Worm (Caenorhabditis elegans): Measurements from ENCODE around the gene C31C9.9.
"Not testable (repeated sequence)": the region's sequence is repeated elsewhere in the genome, so short reads cannot be mapped to it uniquely, and the experiment has no call there.

Gene C31C9.9

DNA sequence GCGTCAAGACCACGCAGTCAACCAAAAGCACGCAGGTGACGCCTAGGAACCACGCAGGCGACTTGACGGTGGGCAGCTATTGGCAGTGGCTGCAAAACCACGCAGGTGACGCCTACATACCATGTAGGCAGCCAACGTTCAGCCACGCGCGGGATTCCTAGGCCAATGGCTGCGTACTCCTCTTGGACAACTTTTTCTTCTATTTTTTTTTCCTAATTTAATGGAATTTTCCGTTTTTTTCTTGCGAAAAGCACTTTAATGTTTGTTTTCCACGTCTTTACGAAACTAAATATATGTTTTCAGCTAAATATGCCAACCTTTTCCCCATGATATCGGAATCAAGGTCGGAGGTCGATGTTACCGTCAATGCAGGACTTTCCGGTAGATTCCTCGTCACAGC is at the start of gene C31C9.9:
C31C9.9 (plus strand) TSS at position 301 of the 400 bp plus-strand sequence.
- TF ChIP-seq unc-39, nhr-129, aly-2 (tag; optimal IDR thresholded peaks at IDR 0.05): not testable (repeated sequence)

DNA sequence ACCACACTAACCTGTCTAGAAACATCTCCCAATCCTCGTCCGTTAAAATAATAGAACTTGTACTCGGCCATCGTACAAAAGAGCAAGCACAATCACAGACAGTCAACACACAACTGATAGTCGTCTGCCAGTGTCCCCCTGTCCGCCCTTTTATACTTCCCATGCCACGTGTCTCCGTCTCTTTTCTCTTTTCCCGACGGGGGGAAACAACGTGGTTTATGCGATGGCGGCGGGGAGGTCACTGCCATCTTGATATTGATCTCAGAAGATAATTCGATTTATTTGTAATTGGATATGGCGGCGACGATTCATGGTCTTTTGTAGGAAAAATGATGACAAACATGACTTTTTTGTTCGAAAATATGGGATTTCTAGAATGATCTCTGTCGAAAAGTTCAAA is 45.2 kb upstream of the C31C9.9 start, which contains the start of gene gst-20:
gst-20 (minus strand) TSS at position 170 of the 400 bp plus-strand sequence.
- TF ChIP-seq nhr-23 (tag; optimal IDR thresholded peaks at IDR 0.05) (no peak), crh-2 (tag; optimal IDR thresholded peaks at IDR 0.05) (peak; percentile 78), skn-1 (tag; optimal IDR thresholded peaks at IDR 0.05) (peak; percentile 36), mdl-1 (tag; optimal IDR thresholded peaks at IDR 0.05) (peak; percentile 35 to 76), mab-5 (tag; optimal IDR thresholded peaks at IDR 0.05) (no peak), lin-13 (GFP tag; optimal IDR thresholded peaks at IDR 0.05) (no peak), blmp-1 (tag; optimal IDR thresholded peaks at IDR 0.05; ENCODE audit: insufficient read depth) (peak; percentile 62), nhr-25 (tag; optimal IDR thresholded peaks at IDR 0.05) (peak; percentile 76), sma-3 (GFP tag; optimal IDR thresholded peaks at IDR 0.05) (peak; percentile 73), ztf-4 (tag; optimal IDR thresholded peaks at IDR 0.05) (no peak), F13H6.1 (tag; optimal IDR thresholded peaks at IDR 0.05) (peak; percentile 50), fos-1 (tag; optimal IDR thresholded peaks at IDR 0.05) (peak; percentile 35), ztf-1 (GFP tag; conservative IDR thresholded peaks at IDR 0.05) (no peak), peb-1 (tag; optimal IDR thresholded peaks at IDR 0.05) (no peak), nhr-21 (tag; optimal IDR thresholded peaks at IDR 0.05) (peak; percentile 68), gmeb-1 (tag; optimal IDR thresholded peaks at IDR 0.05) (peak; percentile 21), nhr-129 (tag; optimal IDR thresholded peaks at IDR 0.05) (peak; percentile 6), sma-9 (GFP tag; optimal IDR thresholded peaks at IDR 0.05) (peak; percentile 91), sma-9 (tag; optimal IDR thresholded peaks at IDR 0.05) (no peak)

ce11 chrII:13611186-13611585 is 43.6 kb upstream of the C31C9.9 start, which contains the start of gene gst-24:
TSS of gene gst-24 (minus strand) at chrII:13611366.
- TF ChIP-seq unc-55 (GFP tag; optimal IDR thresholded peaks at IDR 0.05) (peak; percentile 0), nhr-11 (tag; optimal IDR thresholded peaks at IDR 0.05) (no peak), C34F6.9 (tag; optimal IDR thresholded peaks at IDR 0.05) (peak; percentile 65)

ce11 chrII:13613096-13613495 is 41.7 kb upstream of the C31C9.9 start, which contains the start of gene gst-15:
TSS of gene gst-15 (minus strand) at chrII:13613196.
- no peak for TF ChIP-seq nhr-25 (tag; optimal IDR thresholded peaks at IDR 0.05)
- TF ChIP-seq skn-1 (tag; optimal IDR thresholded peaks at IDR 0.05), result no peak
- TF ChIP-seq sem-4 (tag; optimal IDR thresholded peaks at IDR 0.05), result no peak
- TF ChIP-seq ztf-1 (GFP tag; conservative IDR thresholded peaks at IDR 0.05), result no peak
- no peak for TF ChIP-seq egl-27 (tag; optimal IDR thresholded peaks at IDR 0.05)
- TF ChIP-seq unc-55 (GFP tag; optimal IDR thresholded peaks at IDR 0.05), result no peak
- TF ChIP-seq nhr-23 (tag; optimal IDR thresholded peaks at IDR 0.05), result no peak
- TF ChIP-seq nhr-11 (tag; optimal IDR thresholded peaks at IDR 0.05), result no peak
- TF ChIP-seq mdl-1 (tag; optimal IDR thresholded peaks at IDR 0.05), result no peak
- TF ChIP-seq ztf-4 (tag; optimal IDR thresholded peaks at IDR 0.05), result no peak
- TF ChIP-seq zag-1 (tag; optimal IDR thresholded peaks at IDR 0.05), result no peak
- no peak for TF ChIP-seq alr-1 (tag; optimal IDR thresholded peaks at IDR 0.05)
- TF ChIP-seq mab-5 (tag; optimal IDR thresholded peaks at IDR 0.05), result no peak
- no peak for TF ChIP-seq crh-2 (tag; optimal IDR thresholded peaks at IDR 0.05)
- no peak for TF ChIP-seq Y55F3AM.14 (GFP tag; optimal IDR thresholded peaks at IDR 0.05)
- no peak for TF ChIP-seq ceh-16 (tag; optimal IDR thresholded peaks at IDR 0.05)
- TF ChIP-seq ama-1 (optimal IDR thresholded peaks at IDR 0.05), result no peak
- TF ChIP-seq lsy-2 (tag; optimal IDR thresholded peaks at IDR 0.05), result no peak
- TF ChIP-seq lin-11 (tag; optimal IDR thresholded peaks at IDR 0.05), result no peak

- TF ChIP-seq lin-11 (tag; optimal IDR thresholded peaks at IDR 0.05) (no peak), aly-2 (tag; optimal IDR thresholded peaks at IDR 0.05) (no peak), zag-1 (tag; optimal IDR thresholded peaks at IDR 0.05) (no peak), R02D3.7 (tag; optimal IDR thresholded peaks at IDR 0.05) (no peak), elt-1 (tag; optimal IDR thresholded peaks at IDR 0.05) (no peak), ztf-4 (tag; optimal IDR thresholded peaks at IDR 0.05) (no peak), unc-39 (tag; optimal IDR thresholded peaks at IDR 0.05) (no peak), elt-3 (tag; optimal IDR thresholded peaks at IDR 0.05) (no peak), sma-3 (GFP tag; optimal IDR thresholded peaks at IDR 0.05) (no peak), gmeb-1 (tag; optimal IDR thresholded peaks at IDR 0.05) (no peak), alr-1 (tag; optimal IDR thresholded peaks at IDR 0.05) (no peak), ceh-82 (tag; optimal IDR thresholded peaks at IDR 0.05) (no peak), sma-9 (GFP tag; optimal IDR thresholded peaks at IDR 0.05) (no peak), sma-9 (tag; optimal IDR thresholded peaks at IDR 0.05) (no peak), nhr-6 (tag; optimal IDR thresholded peaks at IDR 0.05) (no peak), blmp-1 (tag; optimal IDR thresholded peaks at IDR 0.05; ENCODE audit: insufficient read depth) (no peak), fos-1 (tag; optimal IDR thresholded peaks at IDR 0.05) (no peak), nhr-21 (tag; optimal IDR thresholded peaks at IDR 0.05) (no peak), ztf-11 (tag; optimal IDR thresholded peaks at IDR 0.05) (no peak)
These were observed 40.3 kb upstream of the C31C9.9 start for ce11 chrII:13614516-13614915.

Data from whole organism, L2 larva.